Fruit fly (Drosophila melanogaster) whole organism, wandering third instar larva: ENCODE measurements around the gene tara.

Source experiments
- Abd-B ChIP-seq: fragments of >200 bp; optimal IDR thresholded peaks from 2 replicates; lab custom pipeline; 2017; ENCODE audit warnings: missing biosample characterization, missing genetic modification characterization
- CG32264 ChIP-seq: fragments of 200-800 bp; sonication (Bioruptor generic); optimal IDR thresholded peaks from 2 replicates; lab custom pipeline; 2016; ENCODE audit warnings: missing biosample characterization, missing genetic modification characterization
- CrebA ChIP-seq: fragments of 200-800 bp; sonication (Bioruptor generic); optimal IDR thresholded peaks from 2 replicates; lab custom pipeline; 2016; ENCODE audit warnings: missing biosample characterization, mild to moderate bottlenecking, missing genetic modification characterization, borderline replicate concordance
- Dfd ChIP-seq: fragments of >200 bp; optimal IDR thresholded peaks from 2 replicates; lab custom pipeline; 2017; ENCODE audit warnings: missing biosample characterization, missing genetic modification characterization
- Dif ChIP-seq: fragments of 200-275, 200-300 bp; sonication (Bioruptor generic); optimal IDR thresholded peaks from 2 replicates; lab custom pipeline; 2018; ENCODE audit warnings: missing biosample characterization, missing genetic modification characterization; ENCODE audit not compliant: partially characterized antibody
- GATAd ChIP-seq: sonication (Bioruptor generic); optimal IDR thresholded peaks from 2 replicates; lab custom pipeline; 2016; ENCODE audit warnings: missing biosample characterization, missing genetic modification characterization
- Hnf4 ChIP-seq: fragments of 200-800 bp; sonication (Bioruptor generic); optimal IDR thresholded peaks from 2 replicates; lab custom pipeline; 2016; ENCODE audit warnings: missing biosample characterization, mild to moderate bottlenecking, missing genetic modification characterization
- Hr78 ChIP-seq: fragments of >200 bp; optimal IDR thresholded peaks from 2 replicates; lab custom pipeline; 2017; ENCODE audit warnings: missing biosample characterization, missing genetic modification characterization
- Hr83 ChIP-seq: fragments of 200-300 bp; sonication (Bioruptor generic); optimal IDR thresholded peaks from 2 replicates; lab custom pipeline; 2016; ENCODE audit warnings: missing biosample characterization, mild to moderate bottlenecking, missing genetic modification characterization, moderate library complexity; ENCODE audit not compliant: poor library complexity, severe bottlenecking
- Mio ChIP-seq: sonication (Bioruptor generic); optimal IDR thresholded peaks from 2 replicates; lab custom pipeline; 2016; ENCODE audit warnings: missing biosample characterization, missing genetic modification characterization
- Myc ChIP-seq: fragments of >200 bp; optimal IDR thresholded peaks from 2 replicates; lab custom pipeline; 2017
- OdsH ChIP-seq: fragments of 200-800 bp; sonication (Bioruptor generic); optimal IDR thresholded peaks from 2 replicates; lab custom pipeline; 2016; ENCODE audit warnings: missing biosample characterization, mild to moderate bottlenecking, missing genetic modification characterization
- Rel ChIP-seq, 2 experiments: fragments of 200-800 bp; sonication (Bioruptor generic) in 1 of 2; optimal IDR thresholded peaks; 2 replicates in 1 of 2; 3 replicates in 1 of 2; lab custom pipeline; 2016 to 2019; ENCODE audit warnings: mild to moderate bottlenecking in 2 of 2, missing biosample characterization in 2 of 2, missing genetic modification characterization in 2 of 2, moderate library complexity in 1 of 2
- Vsx2 ChIP-seq: fragments of 200-300, 225-300 bp; sonication (Bioruptor generic); optimal IDR thresholded peaks from 2 replicates; lab custom pipeline; 2018; ENCODE audit warnings: missing biosample characterization, missing genetic modification characterization; ENCODE audit not compliant: partially characterized antibody
- brk ChIP-seq: fragments of 200-800 bp; sonication (Bioruptor generic); optimal IDR thresholded peaks from 2 replicates; lab custom pipeline; 2016; ENCODE audit warnings: missing biosample characterization, mild to moderate bottlenecking, missing genetic modification characterization
- dl ChIP-seq, 2 experiments: fragments of 175-275, 200-275 bp in 1 of 2; fragments of 200-275 bp in 1 of 2; sonication (Bioruptor generic); optimal IDR thresholded peaks; lab custom pipeline; 2018; ENCODE audit warnings: mild to moderate bottlenecking in 2 of 2, missing biosample characterization in 2 of 2, missing genetic modification characterization in 2 of 2, moderate library complexity in 2 of 2; ENCODE audit not compliant: partially characterized antibody in 2 of 2, insufficient read depth in 1 of 2
- dmrt93B ChIP-seq: fragments of 200-800 bp; sonication (Bioruptor generic); optimal IDR thresholded peaks from 2 replicates; lab custom pipeline; 2018; ENCODE audit warnings: missing biosample characterization, mild to moderate bottlenecking, missing genetic modification characterization
- dsf ChIP-seq: sonication (Bioruptor generic); optimal IDR thresholded peaks from 2 replicates; lab custom pipeline; 2016; ENCODE audit warnings: missing biosample characterization, missing genetic modification characterization, borderline replicate concordance
- ey ChIP-seq: fragments of 200-800 bp; sonication (Bioruptor generic); optimal IDR thresholded peaks from 2 replicates; lab custom pipeline; 2016; ENCODE audit warnings: missing biosample characterization, missing genetic modification characterization
- foxo ChIP-seq, 2 experiments: fragments of 200-800 bp; sonication (Bioruptor generic); optimal IDR thresholded peaks; 2 replicates in 1 of 2; 3 replicates in 1 of 2; lab custom pipeline; 2016 to 2017; ENCODE audit warnings: missing biosample characterization in 2 of 2, missing genetic modification characterization in 2 of 2
- fru ChIP-seq: fragments of 200-800 bp; sonication (Bioruptor generic); optimal IDR thresholded peaks from 3 replicates; lab custom pipeline; 2016; ENCODE audit warnings: missing biosample characterization, mild to moderate bottlenecking, missing genetic modification characterization
- h ChIP-seq: fragments of 200-800 bp; sonication (Bioruptor generic); optimal IDR thresholded peaks from 3 replicates; lab custom pipeline; 2016; ENCODE audit warnings: missing biosample characterization, mild to moderate bottlenecking, missing genetic modification characterization
- jim ChIP-seq: fragments of 175-275, 200-325 bp; sonication (Bioruptor generic); optimal IDR thresholded peaks from 2 replicates; lab custom pipeline; 2016; ENCODE audit warnings: missing biosample characterization, mild to moderate bottlenecking, missing genetic modification characterization
- lola ChIP-seq: fragments of >200 bp; optimal IDR thresholded peaks from 2 replicates; lab custom pipeline; 2017; ENCODE audit warnings: missing biosample characterization, missing genetic modification characterization
- psq ChIP-seq: fragments of 200-800 bp; sonication (Bioruptor generic); optimal IDR thresholded peaks from 3 replicates; lab custom pipeline; 2017; ENCODE audit warnings: missing biosample characterization, mild to moderate bottlenecking, missing genetic modification characterization, moderate library complexity
- rgr ChIP-seq: fragments of 200-800 bp; sonication (Bioruptor generic); optimal IDR thresholded peaks from 3 replicates; lab custom pipeline; 2016; ENCODE audit warnings: missing biosample characterization, mild to moderate bottlenecking, missing genetic modification characterization
- sage ChIP-seq: fragments of 200-800 bp; sonication (Bioruptor generic); optimal IDR thresholded peaks from 2 replicates; lab custom pipeline; 2016; ENCODE audit warnings: missing biosample characterization, mild to moderate bottlenecking, missing genetic modification characterization
- usp ChIP-seq: fragments of >200 bp; optimal IDR thresholded peaks from 2 replicates; lab custom pipeline; 2017; ENCODE audit warnings: missing biosample characterization, missing genetic modification characterization

The tara gene

dm6 chr3R:16266712-16267111 lies 41.3 kb downstream of the tara start, which contains the start of gene Mst89B:
TSS of gene Mst89B (plus strand) at chr3R:16267012.
- TF ChIP-seq Rel (GFP tag; optimal IDR thresholded peaks at IDR 0.05; lab: Kevin White, UChicago) (no peak), Rel (tag; optimal IDR thresholded peaks at IDR 0.05; lab: Kevin White, UChicago) (no peak), lola (GFP tag; lab: Kevin White, UChicago) (no peak), OdsH (no peak)
- TF ChIP-seq, all 38 proteins: peak for 0

- no peak for TF ChIP-seq jim (GFP tag; lab: Kevin White, UChicago)
- TF ChIP-seq Hnf4 (GFP tag; lab: Kevin White, UChicago), result no peak
- TF ChIP-seq GATAd (GFP tag; lab: Kevin White, UChicago), result no peak
- TF ChIP-seq OdsH, result no peak
- no peak for TF ChIP-seq lola (GFP tag; lab: Kevin White, UChicago)
- TF ChIP-seq Vsx2 (GFP tag; lab: Kevin White, UChicago), result peak; percentile 11
- TF ChIP-seq foxo (GFP tag; optimal IDR thresholded peaks at IDR 0.05; lab: Kevin White, UChicago), result no peak
- TF ChIP-seq Rel (GFP tag; optimal IDR thresholded peaks at IDR 0.05; lab: Kevin White, UChicago), result no peak
- TF ChIP-seq Rel (tag; optimal IDR thresholded peaks at IDR 0.05; lab: Kevin White, UChicago), result peak; percentile 9
- TF ChIP-seq dl (GFP tag; optimal IDR thresholded peaks at IDR 0.05; lab: Kevin White, UChicago; ENCODE audit: insufficient read depth in 1 of 2, partially characterized antibody in 2 of 2), result no peak
- no peak for TF ChIP-seq Abd-B (GFP tag; lab: Kevin White, UChicago)
- TF ChIP-seq dsf (GFP tag; lab: Kevin White, UChicago), result no peak
- no peak for TF ChIP-seq fru
- TF ChIP-seq h (GFP tag; lab: Kevin White, UChicago), result no peak
Observed at dm6 chr3R:16272185-16272584, 46.7 kb downstream of the tara start, which contains the start of the genes Mat89Ba and gish. TSS of gene Mat89Ba (minus strand) at chr3R:16272415. TSS of gene gish (plus strand) at chr3R:16272452.

- TF ChIP-seq Rel (GFP tag; optimal IDR thresholded peaks at IDR 0.05; lab: Kevin White, UChicago) (no peak), Rel (tag; optimal IDR thresholded peaks at IDR 0.05; lab: Kevin White, UChicago) (peak; percentile 13), psq (GFP tag; lab: Kevin White, UChicago) (peak; percentile 48), Vsx2 (GFP tag; lab: Kevin White, UChicago) (peak; percentile 69), GATAd (GFP tag; lab: Kevin White, UChicago) (no peak), OdsH (no peak)
Observed at dm6 chr3R:16272754-16273502, 47.5 kb downstream of the tara start.

- TF ChIP-seq Hr83 (GFP tag; lab: Kevin White, UChicago) (no peak), Rel (GFP tag; optimal IDR thresholded peaks at IDR 0.05; lab: Kevin White, UChicago) (no peak), Rel (tag; optimal IDR thresholded peaks at IDR 0.05; lab: Kevin White, UChicago) (no peak), rgr (GFP tag; lab: Kevin White, UChicago) (no peak), lola (GFP tag; lab: Kevin White, UChicago) (no peak), brk (no peak), Hr78 (GFP tag; lab: Kevin White, UChicago) (no peak), Hnf4 (GFP tag; lab: Kevin White, UChicago) (no peak), Abd-B (GFP tag; lab: Kevin White, UChicago) (no peak), Dfd (no peak), Vsx2 (GFP tag; lab: Kevin White, UChicago) (no peak), usp (GFP tag; lab: Kevin White, UChicago) (no peak), CG32264 (GFP tag; lab: Kevin White, UChicago) (no peak), dsf (GFP tag; lab: Kevin White, UChicago) (no peak), fru (no peak), CrebA (GFP tag; lab: Kevin White, UChicago) (no peak)
Observed at dm6 chr3R:16273503-16274131, 48.2 kb downstream of the tara start.

- no peak for TF ChIP-seq dsf (GFP tag; lab: Kevin White, UChicago)
- no peak for TF ChIP-seq jim (GFP tag; lab: Kevin White, UChicago)
- TF ChIP-seq h (GFP tag; lab: Kevin White, UChicago), result no peak
- peak; percentile 3 for TF ChIP-seq Dif (GFP tag; lab: Kevin White, UChicago)
- no peak for TF ChIP-seq Hr78 (GFP tag; lab: Kevin White, UChicago)
- TF ChIP-seq Myc, result no peak
- TF ChIP-seq Mio (GFP tag; lab: Kevin White, UChicago), result no peak
- no peak for TF ChIP-seq fru
- TF ChIP-seq CG32264 (GFP tag; lab: Kevin White, UChicago), result no peak
- peak; percentile 0 to 57 for TF ChIP-seq dl (GFP tag; optimal IDR thresholded peaks at IDR 0.05; lab: Kevin White, UChicago; ENCODE audit: insufficient read depth in 1 of 2, partially characterized antibody in 2 of 2)
- TF ChIP-seq sage, result no peak
- no peak for TF ChIP-seq Abd-B (GFP tag; lab: Kevin White, UChicago)
- TF ChIP-seq psq (GFP tag; lab: Kevin White, UChicago), result peak; percentile 25
- no peak for TF ChIP-seq rgr (GFP tag; lab: Kevin White, UChicago)
- TF ChIP-seq ey (GFP tag; lab: Kevin White, UChicago), result no peak
- no peak for TF ChIP-seq dmrt93B (GFP tag; lab: Kevin White, UChicago)
- no peak for TF ChIP-seq Hnf4 (GFP tag; lab: Kevin White, UChicago)
Observed at dm6 chr3R:16274534-16274933, 49.1 kb downstream of the tara start.
